Fruit fly (Drosophila melanogaster) S2 (cell line): ENCODE data around the gene sip3.

ENCODE experiments used
- CG8478 ChIP-seq: fragments of >200 bp; optimal IDR thresholded peaks from 2 replicates; lab custom pipeline; 2018
- CTCF ChIP-seq, 2 experiments: fragments of >200 bp; optimal IDR thresholded peaks; 2 replicates each; lab custom pipeline; 2018

DNA sequence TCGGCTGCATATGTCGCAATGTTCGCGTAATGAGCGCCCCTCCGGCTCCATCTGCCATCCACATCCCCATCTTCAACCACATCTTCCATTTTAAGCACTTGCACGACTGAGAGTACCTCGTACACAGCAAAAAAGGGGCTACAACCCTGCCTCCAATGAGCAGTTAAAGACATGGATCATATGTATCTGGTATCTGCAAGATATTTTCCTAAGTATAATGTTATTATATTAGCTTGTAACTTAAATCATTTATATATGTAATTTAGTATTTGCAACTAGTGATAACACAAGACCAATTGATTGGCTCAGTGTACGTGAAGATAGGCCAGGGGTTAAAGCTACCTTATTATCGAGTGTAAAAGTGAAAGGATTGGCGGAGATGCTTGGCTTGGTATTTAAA lies 9.3 kb upstream of the sip3 start:
- TF ChIP-seq CG8478 (lab: Kevin White, UChicago) (no peak), CTCF (optimal IDR thresholded peaks at IDR 0.05; lab: Kevin White, UChicago) (no peak)
